Fruit fly (Drosophila melanogaster) whole organism, embryonic: ENCODE results near the gene CG15046.

ENCODE experiments used
- Antp ChIP-seq: fragments of 200-800 bp; sonication (Bioruptor generic); optimal IDR thresholded peaks from 3 replicates; lab custom pipeline; 2016; ENCODE audit warnings: missing biosample characterization, missing genetic modification characterization
- Asciz ChIP-seq: fragments of 200-800 bp; sonication (Bioruptor generic); optimal IDR thresholded peaks from 2 replicates; lab custom pipeline; 2017; ENCODE audit warnings: missing biosample characterization, mild to moderate bottlenecking, missing genetic modification characterization, missing genetic modification reagents
- Bdp1 ChIP-seq: fragments of 200-800 bp; sonication (Bioruptor generic); optimal IDR thresholded peaks from 3 replicates; lab custom pipeline; 2016; ENCODE audit warnings: missing biosample characterization, missing genetic modification characterization
- Bgb ChIP-seq: fragments of 200-800 bp; sonication (Bioruptor generic); IDR thresholded peaks from 2 replicates; pipeline ENCODE4 v1.3.6; 2022; ENCODE audit warnings: missing biosample characterization, missing genetic modification characterization; ENCODE audit not compliant: partially characterized antibody
- CG11560 ChIP-seq: fragments of 200-800 bp; sonication (Bioruptor generic); IDR thresholded peaks from 3 replicates; pipeline ENCODE4 v1.3.6; 2022; ENCODE audit warnings: missing biosample characterization, missing genetic modification characterization
- CG12744 ChIP-seq: fragments of 200-800 bp; sonication (Bioruptor generic); optimal IDR thresholded peaks from 2 replicates; lab custom pipeline; 2016; ENCODE audit warnings: missing biosample characterization, missing genetic modification characterization
- CG12942 ChIP-seq: fragments of 200-800 bp; sonication (Bioruptor generic); optimal IDR thresholded peaks from 3 replicates; lab custom pipeline; 2016; ENCODE audit warnings: missing biosample characterization, missing genetic modification characterization
- CG13624 ChIP-seq: fragments of 200-800 bp; sonication (Bioruptor generic); optimal IDR thresholded peaks from 2 replicates; lab custom pipeline; 2016; ENCODE audit warnings: missing biosample characterization, missing genetic modification characterization
- CG13775 ChIP-seq: fragments of 200-800 bp; sonication (Bioruptor generic); optimal IDR thresholded peaks from 3 replicates; lab custom pipeline; 2017; ENCODE audit warnings: missing biosample characterization, mild to moderate bottlenecking, missing genetic modification characterization
- CG13894 ChIP-seq: fragments of 200-800 bp; sonication (Bioruptor generic); optimal IDR thresholded peaks from 3 replicates; lab custom pipeline; 2018; ENCODE audit warnings: missing biosample characterization, mild to moderate bottlenecking, missing genetic modification characterization, moderate library complexity
- CG15696 ChIP-seq: fragments of 200-800 bp; sonication (Bioruptor generic); optimal IDR thresholded peaks from 2 replicates; lab custom pipeline; 2019; ENCODE audit warnings: missing biosample characterization, mild to moderate bottlenecking, missing genetic modification characterization, moderate library complexity
- CG16815 ChIP-seq: fragments of 200-800 bp; sonication (Bioruptor generic); optimal IDR thresholded peaks from 3 replicates; lab custom pipeline; 2017; ENCODE audit warnings: missing biosample characterization, mild to moderate bottlenecking, missing genetic modification characterization
- CG16863 ChIP-seq: fragments of 200-800 bp; sonication (Bioruptor generic); optimal IDR thresholded peaks from 3 replicates; lab custom pipeline; 2016; ENCODE audit warnings: missing biosample characterization, missing genetic modification characterization
- CG17361 ChIP-seq: fragments of 200-800 bp; sonication (Bioruptor generic); IDR thresholded peaks from 3 replicates; pipeline ENCODE4 v1.3.6; 2022; ENCODE audit warnings: missing biosample characterization, missing genetic modification characterization
- CG18764 ChIP-seq: fragments of 200-800 bp; sonication (Bioruptor generic); optimal IDR thresholded peaks from 3 replicates; lab custom pipeline; 2016; ENCODE audit warnings: missing biosample characterization, missing genetic modification characterization
- CG31365 ChIP-seq: fragments of 200-800 bp; sonication (Bioruptor generic); optimal IDR thresholded peaks from 2 replicates; lab custom pipeline; 2018; ENCODE audit warnings: missing biosample characterization, mild to moderate bottlenecking, missing genetic modification characterization
- CG3838 ChIP-seq: fragments of 200-800 bp; sonication (Bioruptor generic); optimal IDR thresholded peaks from 3 replicates; lab custom pipeline; 2016; ENCODE audit warnings: missing biosample characterization, missing genetic modification characterization
- CG3995 ChIP-seq: fragments of 200-800 bp; sonication (Bioruptor generic); optimal IDR thresholded peaks from 3 replicates; lab custom pipeline; 2016; ENCODE audit warnings: missing biosample characterization, missing genetic modification characterization
- CG4282 ChIP-seq: fragments of 200-800 bp; sonication (Bioruptor generic); optimal IDR thresholded peaks from 2 replicates; lab custom pipeline; 2016; ENCODE audit warnings: missing biosample characterization, missing genetic modification characterization
- CG4820 ChIP-seq: fragments of 200-800 bp; sonication (Bioruptor generic); optimal IDR thresholded peaks from 3 replicates; lab custom pipeline; 2016; ENCODE audit warnings: missing biosample characterization, missing genetic modification characterization
- CG6175 ChIP-seq: fragments of 200-800 bp; sonication (Bioruptor generic); IDR thresholded peaks from 3 replicates; pipeline ENCODE4 v1.3.6; 2022; ENCODE audit warnings: missing biosample characterization, missing genetic modification characterization
- CG6272 ChIP-seq: fragments of 200-800 bp; sonication (Bioruptor generic); IDR thresholded peaks from 2 replicates; pipeline ENCODE4 v1.3.6; 2022; ENCODE audit warnings: missing biosample characterization, missing genetic modification characterization
- CG6791 ChIP-seq: fragments of 200-800 bp; sonication (Bioruptor generic); IDR thresholded peaks from 3 replicates; pipeline ENCODE4 v1.3.6; 2022; ENCODE audit warnings: missing biosample characterization, missing genetic modification characterization; ENCODE audit not compliant: partially characterized antibody
- CG6813 ChIP-seq: fragments of 200-800 bp; sonication (Bioruptor generic); optimal IDR thresholded peaks from 2 replicates; lab custom pipeline; 2017; ENCODE audit warnings: missing biosample characterization, missing genetic modification characterization, mild to moderate bottlenecking, moderate library complexity, missing genetic modification reagents
- CG8388 ChIP-seq: fragments of 200-800 bp; sonication (Bioruptor generic); optimal IDR thresholded peaks from 2 replicates; lab custom pipeline; 2019; ENCODE audit warnings: missing biosample characterization, mild to moderate bottlenecking, missing genetic modification characterization, moderate library complexity
- CG9727 ChIP-seq: fragments of 200-800 bp; sonication (Bioruptor generic); optimal IDR thresholded peaks from 3 replicates; lab custom pipeline; 2017; ENCODE audit warnings: missing biosample characterization, mild to moderate bottlenecking, missing genetic modification characterization
- Dip2 ChIP-seq: fragments of 200-800 bp; sonication (Bioruptor generic); IDR thresholded peaks from 2 replicates; pipeline ENCODE4 v1.3.6; 2022; ENCODE audit warnings: missing biosample characterization, missing genetic modification characterization
- Eip74EF ChIP-seq, 2 experiments: fragments of 200-800 bp in 1 of 2; fragments of >200 bp in 1 of 2; sonication (Bioruptor generic) in 1 of 2; optimal IDR thresholded peaks; 2 replicates each; lab custom pipeline; 2017 to 2019; ENCODE audit warnings: missing biosample characterization in 2 of 2, missing genetic modification characterization in 2 of 2, mild to moderate bottlenecking in 1 of 2, moderate library complexity in 1 of 2
- GATAe ChIP-seq: fragments of 200-800 bp; sonication (Bioruptor generic); conservative IDR thresholded peaks from 2 replicates; pipeline ENCODE4 v1.3.6; 2022; ENCODE audit warnings: missing biosample characterization, missing genetic modification characterization
- Gug ChIP-seq: fragments of 200-800 bp; sonication (Bioruptor generic); IDR thresholded peaks from 4 replicates; pipeline ENCODE4 v1.3.6; 2022; ENCODE audit warnings: missing biosample characterization, missing genetic modification characterization
- HLH54F ChIP-seq: fragments of 200-800 bp; sonication (Bioruptor generic); optimal IDR thresholded peaks from 3 replicates; lab custom pipeline; 2016; ENCODE audit warnings: missing biosample characterization, missing genetic modification characterization
- Hand ChIP-seq: fragments of 200-800 bp; sonication (Bioruptor generic); optimal IDR thresholded peaks from 2 replicates; lab custom pipeline; 2017; ENCODE audit warnings: mild to moderate bottlenecking, missing biosample characterization, missing genetic modification reagents, missing genetic modification characterization
- Med ChIP-seq: fragments of 200-800 bp; sonication (Bioruptor generic); peaks from one replicate; lab custom pipeline; 2016; ENCODE audit warnings: missing biosample characterization, missing genetic modification characterization, mild to moderate bottlenecking, inconsistent platforms, moderate library complexity
- Nf-YB ChIP-seq: fragments of 200-800 bp; sonication (Bioruptor generic); optimal IDR thresholded peaks from 3 replicates; lab custom pipeline; 2019; ENCODE audit warnings: missing biosample characterization, mild to moderate bottlenecking, missing genetic modification characterization, moderate library complexity
- Side ChIP-seq: fragments of 200-800 bp; sonication (Bioruptor generic); optimal IDR thresholded peaks from 2 replicates; lab custom pipeline; 2016; ENCODE audit warnings: missing biosample characterization, missing genetic modification characterization
- Xbp1 ChIP-seq: fragments of 200-800 bp; sonication (Bioruptor generic); optimal IDR thresholded peaks from 3 replicates; lab custom pipeline; 2016; ENCODE audit warnings: missing biosample characterization, mild to moderate bottlenecking, missing genetic modification characterization
- ac ChIP-seq: fragments of 200-800 bp; sonication (Bioruptor generic); optimal IDR thresholded peaks from 3 replicates; lab custom pipeline; 2017; ENCODE audit warnings: missing biosample characterization, mild to moderate bottlenecking, missing genetic modification characterization
- bigmax ChIP-seq: fragments of 200-800 bp; sonication (Bioruptor generic); optimal IDR thresholded peaks from 2 replicates; lab custom pipeline; 2018; ENCODE audit warnings: missing biosample characterization, mild to moderate bottlenecking, missing genetic modification characterization
- bowl ChIP-seq: fragments of 200-800 bp; sonication (Bioruptor generic); IDR thresholded peaks from 2 replicates; pipeline ENCODE4 v1.3.6; 2022; ENCODE audit warnings: missing biosample characterization, missing genetic modification characterization
- caup ChIP-seq: fragments of 200-800 bp; sonication (Bioruptor generic); optimal IDR thresholded peaks from 3 replicates; lab custom pipeline; 2017; ENCODE audit warnings: missing biosample characterization, mild to moderate bottlenecking, missing genetic modification characterization, moderate library complexity; ENCODE audit not compliant: severe bottlenecking
- ci ChIP-seq: fragments of 200-800 bp; sonication (Bioruptor generic); IDR thresholded peaks from 3 replicates; pipeline ENCODE4 v1.3.6; 2022; ENCODE audit warnings: missing biosample characterization, missing genetic modification characterization
- croc ChIP-seq: fragments of 200-800 bp; sonication (Bioruptor generic); conservative IDR thresholded peaks from 3 replicates; pipeline ENCODE4 v1.3.6; 2022; ENCODE audit warnings: missing biosample characterization, missing genetic modification characterization
- ewg ChIP-seq: fragments of 200-800 bp; sonication (Bioruptor generic); optimal IDR thresholded peaks from 3 replicates; lab custom pipeline; 2017; ENCODE audit warnings: mild to moderate bottlenecking, missing biosample characterization, missing genetic modification reagents, missing genetic modification characterization
- ftz-f1 ChIP-seq: fragments of 200-800 bp; sonication (Bioruptor generic); optimal IDR thresholded peaks from 2 replicates; lab custom pipeline; 2016; ENCODE audit warnings: missing biosample characterization, missing genetic modification characterization
- nmo ChIP-seq: fragments of 200-800 bp; sonication (Bioruptor generic); optimal IDR thresholded peaks from 2 replicates; lab custom pipeline; 2018; ENCODE audit warnings: missing biosample characterization, mild to moderate bottlenecking, missing genetic modification characterization, moderate library complexity
- oc ChIP-seq: fragments of 200-800 bp; sonication (Bioruptor generic); optimal IDR thresholded peaks from 2 replicates; lab custom pipeline; 2018; ENCODE audit warnings: missing biosample characterization, mild to moderate bottlenecking, missing genetic modification characterization, moderate library complexity
- peb ChIP-seq: fragments of 200-800 bp; sonication (Bioruptor generic); IDR thresholded peaks from 2 replicates; pipeline ENCODE4 v1.3.6; 2022; ENCODE audit warnings: missing biosample characterization, missing genetic modification characterization
- psq ChIP-seq: fragments of 200-800 bp; sonication (Bioruptor generic); optimal IDR thresholded peaks from 2 replicates; lab custom pipeline; 2017; ENCODE audit warnings: missing biosample characterization, missing genetic modification characterization
- sens ChIP-seq: fragments of 200-800 bp; sonication (Bioruptor generic); peaks from one replicate; lab custom pipeline; 2016; ENCODE audit warnings: missing biosample characterization, missing genetic modification characterization
- sisA ChIP-seq: fragments of 200-800 bp; sonication (Bioruptor generic); IDR thresholded peaks from 2 replicates; pipeline ENCODE4 v1.3.6; 2022; ENCODE audit warnings: missing biosample characterization, missing genetic modification characterization
- unpg ChIP-seq: fragments of 200-800 bp; sonication (Bioruptor generic); optimal IDR thresholded peaks from 3 replicates; lab custom pipeline; 2018; ENCODE audit warnings: missing biosample characterization, mild to moderate bottlenecking, missing genetic modification characterization, moderate library complexity

Gene CG15046

dm6 chrX:18533308-18533707 lies 43.9 kb upstream of the CG15046 start (continued):
- TF ChIP-seq Dip2 (GFP tag; lab: Robert Waterston, UW) = no peak
- no peak for TF ChIP-seq caup (GFP tag; lab: Kevin White, UChicago)
- no peak for TF ChIP-seq Nf-YB (GFP tag; lab: Kevin White, UChicago)
- no peak for TF ChIP-seq Side (GFP tag; lab: Kevin White, UChicago)
- no peak for TF ChIP-seq Bgb (GFP tag; lab: Robert Waterston, UW)
- no peak for TF ChIP-seq CG13894 (tag; lab: Kevin White, UChicago)
- no peak for TF ChIP-seq CG3838 (GFP tag; lab: Kevin White, UChicago)
- TF ChIP-seq CG4820 = peak; percentile 11
- no peak for TF ChIP-seq CG11560 (tag; lab: Robert Waterston, UW)
- TF ChIP-seq sens (GFP tag; lab: Kevin White, UChicago) = peak; percentile 89
- no peak for TF ChIP-seq sisA (GFP tag; lab: Robert Waterston, UW)
- no peak for TF ChIP-seq CG31365 (tag; lab: Kevin White, UChicago)
- TF ChIP-seq CG8388 (GFP tag; lab: Kevin White, UChicago) = peak; percentile 52
- TF ChIP-seq CG12942 (GFP tag; lab: Kevin White, UChicago) = no peak
- TF ChIP-seq Gug (GFP tag; lab: Robert Waterston, UW) = no peak; the same call in 3 of the 4 replicates
- TF ChIP-seq croc (GFP tag; lab: Robert Waterston, UW) = peak; percentile 34; the same call in 1 of the 3 replicates
- TF ChIP-seq psq = no peak
- TF ChIP-seq HLH54F (GFP tag; lab: Kevin White, UChicago) = no peak
- TF ChIP-seq CG6791 = no peak
- TF ChIP-seq CG13624 (GFP tag; lab: Kevin White, UChicago) = no peak
- TF ChIP-seq unpg = peak; percentile 34
- TF ChIP-seq CG6272 (GFP tag; lab: Robert Waterston, UW) = no peak
- no peak for TF ChIP-seq CG16863 (GFP tag; lab: Kevin White, UChicago)
- TF ChIP-seq Antp = no peak
- TF ChIP-seq Med (GFP tag; lab: Kevin White, UChicago) = peak; percentile 80
- TF ChIP-seq ac (GFP tag; lab: Kevin White, UChicago) = no peak
- peak; percentile 41 for TF ChIP-seq Xbp1
- no peak for TF ChIP-seq CG18764 (GFP tag; lab: Kevin White, UChicago)
- TF ChIP-seq Hand (GFP tag; lab: Kevin White, UChicago) = no peak
- no peak for TF ChIP-seq CG4282
- no peak for TF ChIP-seq bowl (GFP tag; lab: Robert Waterston, UW)
- TF ChIP-seq oc (tag; lab: Kevin White, UChicago) = no peak
- no peak for TF ChIP-seq GATAe (GFP tag; lab: Robert Waterston, UW)
- peak; percentile 13 for TF ChIP-seq CG16815 (GFP tag; lab: Kevin White, UChicago)
- no peak for TF ChIP-seq ftz-f1 (GFP tag; lab: Kevin White, UChicago)
- peak; percentile 5 for TF ChIP-seq CG9727 (GFP tag; lab: Kevin White, UChicago)
- TF ChIP-seq CG17361 (GFP tag; lab: Robert Waterston, UW) = peak; percentile 42; the same call in 1 of the 3 replicates
- TF ChIP-seq peb (GFP tag; lab: Robert Waterston, UW) = no peak
- no peak for TF ChIP-seq CG13775 (GFP tag; lab: Kevin White, UChicago)
- TF ChIP-seq bigmax (GFP tag; lab: Kevin White, UChicago) = no peak
- no peak for TF ChIP-seq CG15696 (tag; lab: Kevin White, UChicago)
- no peak for TF ChIP-seq Asciz
- peak; percentile 44 for TF ChIP-seq nmo (GFP tag; lab: Kevin White, UChicago)
- no peak for TF ChIP-seq CG3995 (GFP tag; lab: Kevin White, UChicago)
- no peak for TF ChIP-seq Bdp1 (GFP tag; lab: Kevin White, UChicago)
- TF ChIP-seq CG6175 (GFP tag; lab: Robert Waterston, UW) = no peak
- peak in 1 of 2 experiments; percentile 61 for TF ChIP-seq Eip74EF (GFP tag; optimal IDR thresholded peaks at IDR 0.05; lab: Kevin White, UChicago)
- peak; percentile 43; the same call in 2 of the 3 replicates for TF ChIP-seq ci (GFP tag; lab: Robert Waterston, UW)
- TF ChIP-seq CG6813 (GFP tag; lab: Kevin White, UChicago) = no peak
- no peak for TF ChIP-seq CG12744
- TF ChIP-seq ewg = peak; percentile 34
